Worm (Caenorhabditis elegans) whole organism, midembryonic: ENCODE data around the gene cest-34.

Experiments used
- T22C8.4 ChIP-seq: fragments of 200-800 bp; sonication (Bioruptor generic); IDR thresholded peaks from 2 replicates; pipeline ENCODE4 v1.3.6; 2022; ENCODE audit warnings: missing genetic modification characterization, missing compliant biosample characterization
- cog-1 ChIP-seq: sonication (generic microtip); optimal IDR thresholded peaks from 2 replicates; lab custom pipeline; 2016; ENCODE audit warnings: missing genetic modification characterization, missing compliant biosample characterization
- flt-1 ChIP-seq: fragments of 200-800 bp; sonication (Bioruptor generic); IDR thresholded peaks from 2 replicates; pipeline ENCODE4 v1.3.6; 2022; ENCODE audit warnings: missing genetic modification characterization, missing compliant biosample characterization
- ref-1 ChIP-seq: fragments of 200-800 bp; sonication (Bioruptor generic); conservative IDR thresholded peaks from 2 replicates; pipeline ENCODE4 v1.3.6; 2022; ENCODE audit warnings: missing genetic modification reagents, missing genetic modification characterization, missing compliant biosample characterization
- ztf-29 ChIP-seq: fragments of 200-800 bp; sonication (Bioruptor generic); IDR thresholded peaks from 2 replicates; pipeline ENCODE4 v1.3.6; 2022; ENCODE audit warnings: missing genetic modification reagents, missing genetic modification characterization, missing compliant biosample characterization

DNA sequence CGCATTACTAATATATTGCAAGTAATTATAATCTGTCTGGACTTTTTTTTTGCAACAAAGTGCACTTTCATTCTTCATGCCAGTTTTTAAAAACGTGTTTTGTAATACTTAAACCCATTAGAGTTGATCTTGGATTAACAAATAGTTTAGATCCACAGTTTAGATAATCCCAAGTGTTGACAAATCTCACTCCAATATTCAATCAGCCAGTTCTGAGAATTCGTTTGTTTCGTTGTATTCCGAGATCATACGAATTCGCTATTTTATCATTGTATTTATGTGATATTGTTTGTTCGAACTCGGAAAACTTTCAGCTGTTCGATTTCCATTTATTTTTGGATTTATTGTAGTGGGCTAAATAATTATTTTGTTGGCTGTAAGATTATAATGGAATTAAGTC is 30.8 kb upstream of the cest-34 start:
- TF ChIP-seq flt-1 (GFP tag; lab: Robert Waterston, UW) (no peak), cog-1 (no peak), ztf-29 (GFP tag; lab: Robert Waterston, UW) (no peak), T22C8.4 (GFP tag; lab: Robert Waterston, UW) (no peak), ref-1 (GFP tag; lab: Robert Waterston, UW) (no peak)
